In the genomic region with DNA sequence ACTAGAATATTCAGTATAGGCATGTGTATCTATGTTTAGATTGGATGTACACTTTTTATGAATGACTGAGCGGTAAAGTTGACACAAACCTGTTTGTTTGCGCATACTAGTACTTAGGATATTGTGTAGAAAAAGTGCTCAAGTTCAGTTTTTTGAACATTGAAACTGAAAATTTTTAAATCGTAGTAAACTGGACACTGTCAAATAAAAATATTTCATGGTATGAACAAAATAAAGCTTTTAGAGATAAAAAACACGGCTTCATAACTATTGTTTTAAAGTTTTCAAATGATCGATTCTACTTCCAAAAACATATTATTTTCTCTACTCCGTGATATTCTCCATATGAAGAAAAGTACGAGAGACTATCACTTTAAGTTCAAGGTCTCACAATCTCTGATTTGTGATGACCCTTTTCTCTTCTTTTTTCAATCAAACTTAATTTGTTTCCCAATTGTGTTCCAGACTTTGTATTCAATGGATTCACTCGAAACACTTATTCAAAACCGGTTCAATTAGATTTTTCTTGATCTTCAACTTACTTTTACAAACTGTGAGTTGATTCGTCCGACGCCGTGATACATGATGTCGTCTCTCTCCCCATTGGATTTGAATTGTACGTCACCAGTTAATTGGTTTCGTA, we compare ENCODE assay signal across 4 worm cellular contexts.
A peak's percentile ranks its signal among the peaks of the same experiment; 100 is the strongest.
TF ChIP-seq lines count a peak whose summit lies in the region.

No protein-coding gene starts in this region.

TF ChIP-seq in whole organism, L1 larva, 84 proteins besides CTCF, POLR2A, EP300 and RAD21:
- peak; percentile 94 for TF ChIP-seq nhr-85 (tag; lab: Kevin White, UChicago)
- no peak for TF ChIP-seq unc-130 (tag; optimal IDR thresholded peaks at IDR 0.05; lab: Kevin White, UChicago)
- TF ChIP-seq ztf-4 (tag; optimal IDR thresholded peaks at IDR 0.05; lab: Kevin White, UChicago): no peak
- peak in 4 of 6 experiments; percentile 20 to 74 (median 44) for TF ChIP-seq elt-3 (tag; optimal IDR thresholded peaks at IDR 0.05; lab: Kevin White, UChicago)
- TF ChIP-seq nhr-19 (GFP tag; conservative IDR thresholded peaks at IDR 0.05; lab: Robert Waterston, UW): peak; percentile 18; the same call in 1 of the 2 replicates
- peak; percentile 7 for TF ChIP-seq nhr-47 (tag; optimal IDR thresholded peaks at IDR 0.05; lab: Kevin White, UChicago)
- TF ChIP-seq grh-1 (GFP tag; IDR thresholded peaks at IDR 0.05; lab: Robert Waterston, UW): peak; percentile 75
- TF ChIP-seq nhr-28 (tag; optimal IDR thresholded peaks at IDR 0.05; lab: Kevin White, UChicago): no peak
- TF ChIP-seq nhr-71 (tag; optimal IDR thresholded peaks at IDR 0.05; lab: Kevin White, UChicago): peak; percentile 8
- TF ChIP-seq lsy-2 (tag; optimal IDR thresholded peaks at IDR 0.05; lab: Kevin White, UChicago): peak; percentile 6 to 32
- TF ChIP-seq ama-1 (optimal IDR thresholded peaks at IDR 0.05; lab: Kevin White, UChicago): peak; percentile 29
- TF ChIP-seq blmp-1 (tag; optimal IDR thresholded peaks at IDR 0.05; lab: Kevin White, UChicago): peak; percentile 61
- no peak for TF ChIP-seq efl-1 (optimal IDR thresholded peaks at IDR 0.05; lab: Kevin White, UChicago)
- peak in 1 of 2 experiments; percentile 41 for TF ChIP-seq efl-1 (GFP tag; optimal IDR thresholded peaks at IDR 0.05 in 1 of 2; lab: Kevin White, UChicago)
- TF ChIP-seq jun-1 (tag; optimal IDR thresholded peaks at IDR 0.05; lab: Kevin White, UChicago): no peak
- peak; percentile 67 for TF ChIP-seq lin-14 (GFP tag; optimal IDR thresholded peaks at IDR 0.05; lab: Kevin White, UChicago)
- no peak for TF ChIP-seq nhr-84 (tag; optimal IDR thresholded peaks at IDR 0.05; lab: Kevin White, UChicago)
- no peak for TF ChIP-seq nhr-77 (tag; optimal IDR thresholded peaks at IDR 0.05; lab: Kevin White, UChicago)

TF ChIP-seq in whole organism, L2 larva, 48 proteins besides CTCF, POLR2A, EP300 and RAD21:
- TF ChIP-seq ZK546.5 (tag; optimal IDR thresholded peaks at IDR 0.05; lab: Kevin White, UChicago) (no peak), mbf-1 (tag; optimal IDR thresholded peaks at IDR 0.05; lab: Kevin White, UChicago) (no peak), sma-3 (GFP tag; optimal IDR thresholded peaks at IDR 0.05; lab: Kevin White, UChicago) (peak; percentile 58), nhr-23 (tag; optimal IDR thresholded peaks at IDR 0.05; lab: Kevin White, UChicago) (no peak), nhr-21 (tag; optimal IDR thresholded peaks at IDR 0.05; lab: Kevin White, UChicago) (peak; percentile 4), ceh-82 (tag; optimal IDR thresholded peaks at IDR 0.05; lab: Kevin White, UChicago) (no peak), sma-9 (GFP tag; optimal IDR thresholded peaks at IDR 0.05; lab: Kevin White, UChicago) (peak; percentile 36), sma-9 (tag; optimal IDR thresholded peaks at IDR 0.05; lab: Kevin White, UChicago) (no peak), nhr-25 (tag; optimal IDR thresholded peaks at IDR 0.05; lab: Kevin White, UChicago) (peak; percentile 66)

TF ChIP-seq in whole organism, L3 larva, 47 proteins besides CTCF, POLR2A, EP300 and RAD21:
- TF ChIP-seq hmg-11 (tag; optimal IDR thresholded peaks at IDR 0.05; lab: Kevin White, UChicago) (no peak), ztf-4 (tag; optimal IDR thresholded peaks at IDR 0.05; lab: Kevin White, UChicago) (no peak), ceh-16 (tag; optimal IDR thresholded peaks at IDR 0.05; lab: Kevin White, UChicago) (no peak), nhr-23 (tag; optimal IDR thresholded peaks at IDR 0.05; lab: Kevin White, UChicago) (peak; percentile 67), ceh-28 (tag; optimal IDR thresholded peaks at IDR 0.05; lab: Kevin White, UChicago) (peak; percentile 20), egl-27 (tag; optimal IDR thresholded peaks at IDR 0.05; lab: Kevin White, UChicago) (no peak), ceh-82 (tag; optimal IDR thresholded peaks at IDR 0.05; lab: Kevin White, UChicago) (peak; percentile 6), mml-1 (tag; optimal IDR thresholded peaks at IDR 0.05; lab: Kevin White, UChicago) (no peak), jun-1 (tag; optimal IDR thresholded peaks at IDR 0.05; lab: Kevin White, UChicago) (no peak), R02D3.7 (tag; optimal IDR thresholded peaks at IDR 0.05; lab: Kevin White, UChicago) (peak; percentile 18), pha-4 (tag; optimal IDR thresholded peaks at IDR 0.05; lab: Kevin White, UChicago) (peak; percentile 41), unc-62 (GFP tag; optimal IDR thresholded peaks at IDR 0.05; lab: Kevin White, UChicago) (no peak), nhr-43 (tag; optimal IDR thresholded peaks at IDR 0.05; lab: Kevin White, UChicago; ENCODE audit: poor library complexity, severe bottlenecking) (peak; percentile 10), fkh-2 (tag; optimal IDR thresholded peaks at IDR 0.05; lab: Kevin White, UChicago) (no peak), daf-12 (tag; optimal IDR thresholded peaks at IDR 0.05; lab: Kevin White, UChicago) (no peak), lin-15B (tag; optimal IDR thresholded peaks at IDR 0.05; lab: Kevin White, UChicago) (no peak)

TF ChIP-seq in whole organism, L4 larva, 104 proteins besides CTCF, POLR2A, EP300 and RAD21:
- peak; percentile 56 for TF ChIP-seq mep-1 (tag; optimal IDR thresholded peaks at IDR 0.05; lab: Kevin White, UChicago)
- peak; percentile 19 for TF ChIP-seq T20F7.1 (GFP tag; optimal IDR thresholded peaks at IDR 0.05; lab: Kevin White, UChicago)
- TF ChIP-seq T26A8.4 (GFP tag; IDR thresholded peaks at IDR 0.05; lab: Robert Waterston, UW): peak; percentile 25; the same call in 1 of the 2 replicates
- no peak for TF ChIP-seq spr-1 (tag; optimal IDR thresholded peaks at IDR 0.05; lab: Kevin White, UChicago)
- no peak for TF ChIP-seq F26F4.8 (GFP tag; conservative IDR thresholded peaks at IDR 0.05; lab: Robert Waterston, UW)
- TF ChIP-seq unc-62 (GFP tag; optimal IDR thresholded peaks at IDR 0.05 in 1 of 2; lab: Kevin White, UChicago): peak in 1 of 2 experiments; percentile 0
- TF ChIP-seq unc-62 (tag; optimal IDR thresholded peaks at IDR 0.05; lab: Kevin White, UChicago): no peak
- peak; percentile 71 for TF ChIP-seq nhr-25 (tag; optimal IDR thresholded peaks at IDR 0.05; lab: Kevin White, UChicago; ENCODE audit: borderline replicate concordance, insufficient read depth)
- no peak for TF ChIP-seq hlh-30 (tag; optimal IDR thresholded peaks at IDR 0.05; lab: Kevin White, UChicago; ENCODE audit: insufficient read depth)
- no peak for TF ChIP-seq nhr-6 (tag; optimal IDR thresholded peaks at IDR 0.05; lab: Kevin White, UChicago)
- TF ChIP-seq ceh-62 (tag; optimal IDR thresholded peaks at IDR 0.05; lab: Kevin White, UChicago): no peak
- no peak for TF ChIP-seq daf-16 (GFP tag; optimal IDR thresholded peaks at IDR 0.05; lab: Kevin White, UChicago)
- no peak for TF ChIP-seq daf-16 (tag; optimal IDR thresholded peaks at IDR 0.05; lab: Kevin White, UChicago)
- TF ChIP-seq aha-1 (tag; lab: Kevin White, UChicago): peak; percentile 63
- peak; percentile 47 for TF ChIP-seq ama-1 (optimal IDR thresholded peaks at IDR 0.05; lab: Kevin White, UChicago)
- no peak for TF ChIP-seq F49E8.2 (tag; optimal IDR thresholded peaks at IDR 0.05; lab: Kevin White, UChicago; ENCODE audit: borderline replicate concordance)
